Worm (Caenorhabditis elegans): ENCODE data around the gene nfyc-1.

DNA sequence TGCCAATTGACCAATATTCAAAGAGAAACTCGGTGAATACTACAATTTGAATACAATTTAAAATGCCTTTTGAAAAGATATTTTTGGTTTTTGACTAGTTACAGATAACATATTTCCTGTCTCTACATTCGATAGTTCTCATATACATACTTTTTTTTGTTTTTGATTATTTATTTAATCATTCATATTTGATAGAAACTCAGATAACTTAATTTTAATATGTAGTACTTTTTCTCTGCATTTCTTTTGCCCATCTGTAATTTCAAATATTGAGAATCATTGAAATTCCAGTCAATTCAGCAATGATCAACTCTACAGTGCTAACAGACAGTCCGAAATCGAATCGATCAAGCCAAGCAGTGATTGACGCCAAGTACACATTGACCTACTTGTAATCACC lies 17.3 kb downstream of the nfyc-1 start, which contains the start of gene C23H3.2:
- TF ChIP-seq ztf-23 (GFP tag; IDR thresholded peaks at IDR 0.05) (no peak), med-1 (GFP tag; optimal IDR thresholded peaks at IDR 0.05; ENCODE audit: insufficient read depth) (no peak), cog-1 (tag; optimal IDR thresholded peaks at IDR 0.05) (no peak), ztf-29 (GFP tag; IDR thresholded peaks at IDR 0.05) (no peak), ref-1 (GFP tag; conservative IDR thresholded peaks at IDR 0.05) (no peak), T22C8.4 (GFP tag; IDR thresholded peaks at IDR 0.05) (no peak), klf-2 (GFP tag; conservative IDR thresholded peaks at IDR 0.05) (no peak), flt-1 (GFP tag; IDR thresholded peaks at IDR 0.05) (no peak), tab-1 (GFP tag; IDR thresholded peaks at IDR 0.05) (no peak)

All from whole organism, midembryonic.